Worm (Caenorhabditis elegans) whole organism, young adult: ENCODE data around the gene Y54G11A.1.

ENCODE experiments used
- B0336.3 ChIP-seq: fragments of 200-800 bp; sonication (Bioruptor generic); IDR thresholded peaks from 2 replicates; pipeline ENCODE4 v1.3.6; 2022; ENCODE audit warnings: missing genetic modification characterization, missing compliant biosample characterization
- F33H1.4 ChIP-seq: fragments of 200-800 bp; sonication (Bioruptor generic); IDR thresholded peaks from 2 replicates; pipeline ENCODE4 v1.3.6; 2022; ENCODE audit warnings: missing genetic modification reagents, missing genetic modification characterization, missing compliant biosample characterization
- Y53G8AR.9 ChIP-seq: fragments of 200-800 bp; sonication (Bioruptor generic); conservative IDR thresholded peaks from 2 replicates; pipeline ENCODE4 v1.3.6; 2022; ENCODE audit warnings: missing genetic modification reagents, missing genetic modification characterization, missing compliant biosample characterization
- aptf-2 ChIP-seq: fragments of 200-800 bp; sonication (Bioruptor generic); conservative IDR thresholded peaks from 2 replicates; pipeline ENCODE4 v1.3.6; 2022; ENCODE audit warnings: missing genetic modification reagents, missing genetic modification characterization, missing compliant biosample characterization
- atf-7 ChIP-seq: sonication (generic microtip); optimal IDR thresholded peaks from 2 replicates; lab custom pipeline; 2017; ENCODE audit warnings: mild to moderate bottlenecking, missing genetic modification characterization, missing compliant biosample characterization
- ccch-3 ChIP-seq: fragments of 200-800 bp; sonication (Bioruptor generic); optimal IDR thresholded peaks from 2 replicates; lab custom pipeline; 2018; ENCODE audit warnings: mild to moderate bottlenecking, missing genetic modification characterization, missing compliant biosample characterization
- dpl-1 ChIP-seq: fragments of 150-350 bp; optimal IDR thresholded peaks from 2 replicates; lab custom pipeline; 2014; ENCODE audit warnings: missing biosample characterization, missing genetic modification reagents, missing genetic modification characterization
- efl-1 ChIP-seq: fragments of 150-350 bp; optimal IDR thresholded peaks from 2 replicates; lab custom pipeline; 2014; ENCODE audit warnings: missing biosample characterization, missing genetic modification reagents, missing genetic modification characterization
- egrh-3 ChIP-seq: fragments of 200-800 bp; sonication (Bioruptor generic); IDR thresholded peaks from 2 replicates; pipeline ENCODE4 v1.3.6; 2022; ENCODE audit warnings: missing genetic modification reagents, missing genetic modification characterization, missing compliant biosample characterization
- ekl-4 ChIP-seq: fragments of 200-800 bp; sonication (Bioruptor generic); IDR thresholded peaks from 2 replicates; pipeline ENCODE4 v1.3.6; 2022; ENCODE audit warnings: missing genetic modification reagents, missing genetic modification characterization, missing compliant biosample characterization
- fkh-3 ChIP-seq: sonication (generic microtip); optimal IDR thresholded peaks from 2 replicates; lab custom pipeline; 2016; ENCODE audit warnings: mild to moderate bottlenecking, missing genetic modification characterization, missing compliant biosample characterization
- gei-17 ChIP-seq: fragments of 200-800 bp; sonication (Bioruptor generic); optimal IDR thresholded peaks from 2 replicates; lab custom pipeline; 2018; ENCODE audit warnings: mild to moderate bottlenecking, missing genetic modification characterization, missing compliant biosample characterization
- let-526 ChIP-seq: fragments of 200-800 bp; sonication (Bioruptor generic); IDR thresholded peaks from 2 replicates; pipeline ENCODE4 v1.3.6; 2022; ENCODE audit warnings: missing genetic modification reagents, missing genetic modification characterization, missing compliant biosample characterization
- lin-35 ChIP-seq, 3 experiments: fragments of 150-350 bp in 2 of 3; sonication (generic microtip) in 1 of 3; optimal IDR thresholded peaks; 2 replicates each; lab custom pipeline; 2014 to 2018; ENCODE audit warnings: missing biosample characterization in 3 of 3, missing genetic modification characterization in 3 of 3, missing genetic modification reagents in 3 of 3
- lin-54 ChIP-seq: fragments of 200-800 bp; sonication (Bioruptor generic); optimal IDR thresholded peaks from 2 replicates; lab custom pipeline; 2018; ENCODE audit warnings: mild to moderate bottlenecking, missing genetic modification characterization, missing compliant biosample characterization
- lsl-1 ChIP-seq: fragments of 200-800 bp; sonication (Bioruptor generic); optimal IDR thresholded peaks from 2 replicates; lab custom pipeline; 2018; ENCODE audit warnings: mild to moderate bottlenecking, missing genetic modification characterization, moderate library complexity, missing compliant biosample characterization
- madf-3 ChIP-seq: fragments of 200-800 bp; sonication (Bioruptor generic); IDR thresholded peaks from 2 replicates; pipeline ENCODE4 v1.3.6; 2022; ENCODE audit warnings: missing genetic modification reagents, missing genetic modification characterization, missing compliant biosample characterization
- madf-6 ChIP-seq: fragments of 200-800 bp; sonication (Bioruptor generic); IDR thresholded peaks from 2 replicates; pipeline ENCODE4 v1.3.6; 2022; ENCODE audit warnings: missing genetic modification reagents, missing genetic modification characterization, missing compliant biosample characterization
- madf-8 ChIP-seq: fragments of 200-800 bp; sonication (Bioruptor generic); conservative IDR thresholded peaks from 2 replicates; pipeline ENCODE4 v1.3.6; 2022; ENCODE audit warnings: missing genetic modification reagents, missing genetic modification characterization, missing compliant biosample characterization
- mes-4 ChIP-seq: sonication (generic microtip); optimal IDR thresholded peaks from 2 replicates; lab custom pipeline; 2016; ENCODE audit warnings: missing genotype, missing genetic modification characterization, missing compliant biosample characterization
- mxl-1 ChIP-seq: sonication (generic microtip); optimal IDR thresholded peaks from 2 replicates; lab custom pipeline; 2016; ENCODE audit warnings: missing genetic modification characterization, missing compliant biosample characterization
- nfya-1 ChIP-seq: sonication (generic microtip); optimal IDR thresholded peaks from 2 replicates; lab custom pipeline; 2017; ENCODE audit warnings: antibody characterized with exemption, missing compliant biosample characterization, missing genetic modification characterization, borderline replicate concordance; ENCODE audit not compliant: insufficient read depth
- nfyb-1 ChIP-seq: fragments of 200-800 bp; sonication (Bioruptor generic); IDR thresholded peaks from 2 replicates; pipeline ENCODE4 v1.3.6; 2022; ENCODE audit warnings: missing genetic modification reagents, missing genetic modification characterization, missing compliant biosample characterization
- pbrm-1 ChIP-seq: fragments of 200-800 bp; sonication (Bioruptor generic); IDR thresholded peaks from 2 replicates; pipeline ENCODE4 v1.3.6; 2022; ENCODE audit warnings: missing genetic modification reagents, missing genetic modification characterization, missing compliant biosample characterization
- snpc-1.1 ChIP-seq: sonication (generic microtip); optimal IDR thresholded peaks from 2 replicates; lab custom pipeline; 2017; ENCODE audit warnings: missing genetic modification characterization, mild to moderate bottlenecking, missing compliant biosample characterization, antibody characterized with exemption, moderate library complexity, missing genotype, missing genetic modification reagents; ENCODE audit not compliant: insufficient read depth
- snpc-1.3 ChIP-seq: sonication (generic microtip); optimal IDR thresholded peaks from 2 replicates; lab custom pipeline; 2017; ENCODE audit warnings: missing genetic modification characterization, mild to moderate bottlenecking, missing compliant biosample characterization, antibody characterized with exemption, moderate library complexity, missing genotype, missing genetic modification reagents; ENCODE audit not compliant: insufficient read depth
- sptf-2 ChIP-seq: fragments of 200-800 bp; sonication (Bioruptor generic); optimal IDR thresholded peaks from 2 replicates; lab custom pipeline; 2018; ENCODE audit warnings: mild to moderate bottlenecking, missing genetic modification characterization, missing compliant biosample characterization
- tbp1 ChIP-seq: fragments of 200-800 bp; sonication (Bioruptor generic); optimal IDR thresholded peaks from 2 replicates; lab custom pipeline; 2018; ENCODE audit warnings: mild to moderate bottlenecking, missing genetic modification characterization, missing compliant biosample characterization
- xnd-1 ChIP-seq: sonication (generic microtip); optimal IDR thresholded peaks from 2 replicates; lab custom pipeline; 2016; ENCODE audit warnings: missing genotype, missing genetic modification reagents, missing genetic modification characterization, missing compliant biosample characterization
- zfh-2 ChIP-seq: fragments of 200-800 bp; sonication (Bioruptor generic); conservative IDR thresholded peaks from 2 replicates; pipeline ENCODE4 v1.3.6; 2022; ENCODE audit warnings: missing genetic modification reagents, missing genetic modification characterization, missing compliant biosample characterization
- zim-3 ChIP-seq: sonication (generic microtip); optimal IDR thresholded peaks from 2 replicates; lab custom pipeline; 2017; ENCODE audit warnings: mild to moderate bottlenecking, missing genetic modification characterization, moderate library complexity, missing compliant biosample characterization
- ztf-25 ChIP-seq: fragments of 200-800 bp; sonication (Bioruptor generic); IDR thresholded peaks from 2 replicates; pipeline ENCODE4 v1.3.6; 2022; ENCODE audit warnings: missing genetic modification reagents, missing genetic modification characterization, missing compliant biosample characterization
- ztf-3 ChIP-seq: fragments of 200-800 bp; sonication (Bioruptor generic); optimal IDR thresholded peaks from 2 replicates; lab custom pipeline; 2018; ENCODE audit warnings: mild to moderate bottlenecking, missing genetic modification characterization, missing compliant biosample characterization

The Y54G11A.1 gene

DNA sequence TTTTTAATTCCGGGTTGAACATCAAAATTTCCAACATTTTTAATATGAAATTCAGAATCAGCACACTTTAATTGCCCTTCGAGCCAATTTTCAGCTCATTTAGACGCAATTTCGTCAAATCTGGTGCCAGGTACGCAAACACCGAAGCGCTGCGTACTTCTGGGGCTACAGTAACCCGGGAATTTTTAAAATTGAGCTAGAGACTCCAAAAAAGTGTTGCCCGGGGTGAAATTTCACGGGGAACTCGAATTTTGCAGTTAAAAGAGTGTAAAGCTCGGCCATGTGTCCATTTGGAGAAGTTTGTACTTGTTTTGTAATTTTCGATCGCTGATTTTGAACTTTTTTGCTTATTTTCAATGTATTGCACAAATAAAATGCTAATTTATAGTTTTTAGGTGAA is 26.7 kb downstream of the Y54G11A.1 start:
- no peak for TF ChIP-seq Y53G8AR.9 (GFP tag; lab: Robert Waterston, UW)
- no peak for TF ChIP-seq egrh-3 (GFP tag; lab: Robert Waterston, UW)
- no peak for TF ChIP-seq sptf-2
- TF ChIP-seq gei-17 (GFP tag; lab: Kevin White, UChicago), result no peak
- TF ChIP-seq pbrm-1, result no peak
- no peak for TF ChIP-seq ztf-3 (GFP tag; lab: Kevin White, UChicago)
- TF ChIP-seq tbp1 (GFP tag; lab: Kevin White, UChicago), result no peak
- TF ChIP-seq, all 124 proteins: peak for 0

DNA sequence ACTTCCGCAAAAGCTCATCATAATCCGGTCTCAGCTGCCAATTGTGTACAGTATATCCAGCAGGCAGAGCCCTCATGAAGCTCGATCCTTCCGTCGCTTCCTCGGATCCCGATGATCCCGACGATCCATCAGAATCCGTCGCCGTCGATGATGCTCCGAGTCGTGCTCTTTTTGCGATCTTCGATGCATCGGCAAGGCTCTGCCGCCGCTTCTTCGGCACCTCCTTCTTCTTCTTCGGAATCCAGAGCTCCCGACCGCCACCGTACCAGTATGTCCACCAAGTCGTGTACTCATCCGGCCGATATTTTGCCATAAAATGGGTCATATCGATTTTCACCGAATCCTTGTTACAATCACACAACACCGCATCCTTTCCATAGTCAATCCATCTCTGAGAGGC is 29.1 kb downstream of the Y54G11A.1 start:
- TF ChIP-seq atf-7 (tag; lab: Kevin White, UChicago) (no peak), zfh-2 (GFP tag; lab: Robert Waterston, UW) (peak; percentile 78), egrh-3 (GFP tag; lab: Robert Waterston, UW) (peak; percentile 52; the same call in 1 of the 2 replicates)

DNA sequence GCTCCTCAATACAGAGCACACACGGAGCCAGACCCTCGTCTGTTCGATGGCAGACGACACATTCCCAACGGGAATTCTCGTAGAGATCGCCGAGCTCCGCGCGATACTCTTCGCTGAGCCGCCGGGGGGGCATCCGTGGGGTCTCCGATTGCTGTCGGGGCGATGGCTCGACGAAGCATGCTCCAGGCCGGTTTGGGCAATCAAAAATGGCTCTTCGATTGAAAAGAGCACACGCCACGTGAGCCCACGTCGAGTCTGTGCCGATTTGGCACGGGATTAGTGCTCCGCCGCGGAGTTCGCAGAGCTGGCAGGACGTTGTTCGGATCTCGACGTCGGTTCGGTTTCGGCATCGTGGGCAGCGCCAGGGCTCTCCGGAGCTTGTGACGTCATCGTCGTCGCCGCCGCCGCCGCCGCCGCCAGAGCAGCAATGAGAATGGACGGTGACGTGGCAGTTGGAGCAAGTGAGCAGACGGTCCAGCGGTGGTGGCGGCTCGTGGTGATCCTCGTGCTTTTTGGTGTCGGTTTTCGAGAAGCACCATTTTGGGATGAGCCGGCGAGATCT is 31.7 kb downstream of the Y54G11A.1 start:
- TF ChIP-seq let-526 (GFP tag; lab: Robert Waterston, UW), result peak; percentile 14; the same call in 1 of the 2 replicates
- TF ChIP-seq pbrm-1, result 0 out of 2 replicates have a peak, but pooled peaks have one; percentile 8
- no peak for TF ChIP-seq mxl-1 (tag; lab: Kevin White, UChicago)
- peak; percentile 89 for TF ChIP-seq egrh-3 (GFP tag; lab: Robert Waterston, UW)
- TF ChIP-seq madf-3 (GFP tag; lab: Robert Waterston, UW), result no peak
- TF ChIP-seq B0336.3 (GFP tag; lab: Robert Waterston, UW), result 0 out of 2 replicates have a peak, but pooled peaks have one; percentile 35
- no peak for TF ChIP-seq snpc-1.3 (tag; lab: Kevin White, UChicago)
- peak; percentile 91 for TF ChIP-seq zfh-2 (GFP tag; lab: Robert Waterston, UW)
- TF ChIP-seq zim-3 (tag; lab: Kevin White, UChicago), result peak; percentile 18
- TF ChIP-seq nfyb-1 (GFP tag; lab: Robert Waterston, UW), result 0 out of 2 replicates have a peak, but pooled peaks have one; percentile 34
- 0 out of 2 replicates have a peak, but pooled peaks have one; percentile 31 for TF ChIP-seq ztf-25
- TF ChIP-seq, all 124 proteins: peak for 8

DNA sequence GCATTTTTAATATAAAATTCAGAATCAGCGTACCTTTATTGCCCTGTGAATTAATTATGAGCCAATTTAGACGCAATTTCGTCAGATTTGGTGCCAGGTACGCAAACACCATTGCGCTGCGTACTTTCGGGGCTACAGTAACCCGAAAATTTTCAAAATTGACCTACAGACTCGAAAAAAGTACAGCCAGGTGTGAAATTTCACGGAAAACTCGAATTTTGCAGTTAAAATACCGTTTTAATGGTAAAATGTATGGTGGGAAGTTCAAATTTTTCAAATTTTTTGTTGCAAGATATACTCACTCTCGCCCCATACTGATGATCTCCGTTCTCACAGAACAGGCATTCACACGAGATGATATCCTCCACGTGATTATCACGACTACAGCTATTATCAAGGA is 32.4 kb downstream of the Y54G11A.1 start:
- no peak for TF ChIP-seq aptf-2 (GFP tag; lab: Robert Waterston, UW)
- TF ChIP-seq fkh-3, result no peak
- TF ChIP-seq gei-17 (GFP tag; lab: Kevin White, UChicago), result no peak
- TF ChIP-seq nfya-1, result no peak
- TF ChIP-seq ekl-4 (GFP tag; lab: Robert Waterston, UW), result no peak

DNA sequence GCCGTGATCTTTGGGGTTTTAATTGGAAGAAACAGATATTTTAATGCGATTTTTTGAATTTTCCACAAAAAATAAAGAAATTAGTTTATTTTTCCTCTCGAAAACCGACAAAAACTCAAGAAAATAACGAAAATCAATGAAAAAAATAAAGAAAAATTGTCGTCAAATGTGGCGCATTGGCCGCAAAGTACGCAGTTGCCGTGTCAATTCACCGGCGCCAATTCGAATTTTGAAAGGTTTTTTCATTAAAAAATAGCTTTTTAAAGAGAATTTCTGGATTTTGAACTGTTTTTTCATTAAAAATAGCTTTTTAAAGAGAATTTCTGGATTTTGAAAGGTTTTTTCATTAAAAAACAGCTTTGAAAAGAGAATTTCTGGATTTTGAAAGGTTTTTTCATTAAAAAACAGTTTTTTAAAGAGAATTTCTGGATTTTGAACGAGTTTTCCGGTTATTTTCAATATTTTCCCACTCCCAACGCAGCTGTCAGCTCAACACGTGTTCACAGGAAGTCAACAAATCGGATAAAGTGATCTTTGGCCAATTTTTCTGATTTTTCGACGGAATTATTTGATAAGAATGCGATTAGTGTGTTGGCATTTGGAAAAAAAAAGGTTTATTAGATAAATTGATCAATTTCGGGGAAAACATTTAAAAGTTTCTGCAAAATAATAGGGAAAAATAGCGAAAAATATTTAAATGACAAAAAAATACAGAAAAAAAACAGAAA is 34.5 kb downstream of the Y54G11A.1 start:
- peak; percentile 35 for TF ChIP-seq madf-8 (GFP tag; lab: Robert Waterston, UW)
- TF ChIP-seq F33H1.4 (GFP tag; lab: Robert Waterston, UW), result peak; percentile 57; the same call in 1 of the 2 replicates
- TF ChIP-seq dpl-1 (GFP tag; lab: Kevin White, UChicago), result peak; percentile 23
- TF ChIP-seq mes-4 (tag; lab: Kevin White, UChicago), result no peak
- TF ChIP-seq ccch-3 (GFP tag; lab: Kevin White, UChicago), result no peak
- TF ChIP-seq pbrm-1, result no peak
- peak; percentile 75 for TF ChIP-seq efl-1 (GFP tag; lab: Kevin White, UChicago)
- peak; percentile 90 for TF ChIP-seq lin-54
- TF ChIP-seq madf-6 (GFP tag; lab: Robert Waterston, UW), result peak; percentile 75
- TF ChIP-seq lin-35 (GFP tag; optimal IDR thresholded peaks at IDR 0.05; lab: Kevin White, UChicago), result peak in 1 of 3 experiments; percentile 15
- TF ChIP-seq lsl-1 (GFP tag; lab: Kevin White, UChicago), result peak; percentile 59
- peak; percentile 41 for TF ChIP-seq xnd-1 (tag; lab: Kevin White, UChicago)
- TF ChIP-seq snpc-1.1 (tag; lab: Kevin White, UChicago), result peak; percentile 27
